Worm (Caenorhabditis elegans) whole organism, young adult: ENCODE data around the gene flr-4.

Source experiments
- B0019.2 ChIP-seq: fragments of 200-800 bp; sonication (Bioruptor generic); conservative IDR thresholded peaks from 2 replicates; pipeline ENCODE4 v1.3.6; 2022; ENCODE audit warnings: missing genetic modification reagents, missing genetic modification characterization, missing compliant biosample characterization
- F23B12.7 ChIP-seq: sonication (generic microtip); optimal IDR thresholded peaks from 2 replicates; lab custom pipeline; 2017; ENCODE audit warnings: missing genetic modification characterization, mild to moderate bottlenecking, missing compliant biosample characterization, antibody characterized with exemption, moderate library complexity; ENCODE audit not compliant: insufficient read depth
- F39B2.1 ChIP-seq: fragments of 200-800 bp; sonication (Bioruptor generic); IDR thresholded peaks from 2 replicates; pipeline ENCODE4 v1.3.6; 2022; ENCODE audit warnings: missing genetic modification reagents, missing genetic modification characterization, missing compliant biosample characterization
- F55B11.4 ChIP-seq: sonication (generic microtip); optimal IDR thresholded peaks from 2 replicates; lab custom pipeline; 2016; ENCODE audit warnings: missing compliant biosample characterization, missing genetic modification characterization, borderline replicate concordance; ENCODE audit not compliant: insufficient read depth
- K11D2.4 ChIP-seq: fragments of 200-800 bp; sonication (Bioruptor generic); IDR thresholded peaks from 2 replicates; pipeline ENCODE4 v1.3.6; 2022; ENCODE audit warnings: missing genetic modification reagents, missing genetic modification characterization, missing compliant biosample characterization
- K12H6.12 ChIP-seq: fragments of 200-800 bp; sonication (Bioruptor generic); optimal IDR thresholded peaks from 2 replicates; lab custom pipeline; 2018; ENCODE audit warnings: mild to moderate bottlenecking, missing genetic modification characterization, missing compliant biosample characterization
- Y56A3A.18 ChIP-seq: fragments of 200-800 bp; sonication (Bioruptor generic); IDR thresholded peaks from 2 replicates; pipeline ENCODE4 v1.3.6; 2022; ENCODE audit warnings: missing genetic modification reagents, missing genetic modification characterization, missing compliant biosample characterization
- Y67H2A.10 ChIP-seq: fragments of 200-800 bp; sonication (Bioruptor generic); conservative IDR thresholded peaks from 2 replicates; pipeline ENCODE4 v1.3.6; 2022; ENCODE audit warnings: missing genetic modification reagents, missing genetic modification characterization, missing compliant biosample characterization
- akir-1 ChIP-seq: fragments of 200-800 bp; sonication (Bioruptor generic); optimal IDR thresholded peaks from 2 replicates; lab custom pipeline; 2018; ENCODE audit warnings: mild to moderate bottlenecking, missing genetic modification characterization, moderate library complexity, missing compliant biosample characterization
- ama-1 ChIP-seq, 3 experiments: fragments of 150-350 bp in 1 of 3; sonication (generic microtip) in 2 of 3; optimal IDR thresholded peaks; 2 replicates each; lab custom pipeline; 2014 to 2018; ENCODE audit warnings: missing biosample characterization in 2 of 3, missing genetic modification characterization in 2 of 3, missing genetic modification reagents in 2 of 3
- aptf-2 ChIP-seq: fragments of 200-800 bp; sonication (Bioruptor generic); conservative IDR thresholded peaks from 2 replicates; pipeline ENCODE4 v1.3.6; 2022; ENCODE audit warnings: missing genetic modification reagents, missing genetic modification characterization, missing compliant biosample characterization
- cebp-1 ChIP-seq, 2 experiments: fragments of 200-800 bp in 1 of 2; sonication (Bioruptor generic) in 1 of 2; sonication (generic microtip) in 1 of 2; IDR thresholded peaks in 1 of 2; optimal IDR thresholded peaks in 1 of 2; 2 replicates each; pipeline versions ENCODE4 v1.3.6 to Lab custom; 2017 to 2022; ENCODE audit warnings: missing compliant biosample characterization in 2 of 2, missing genetic modification characterization in 2 of 2, mild to moderate bottlenecking in 1 of 2, missing genetic modification reagents in 1 of 2, moderate library complexity in 1 of 2
- cebp-2 ChIP-seq: fragments of 200-800 bp; sonication (Bioruptor generic); IDR thresholded peaks from 2 replicates; pipeline ENCODE4 v1.3.6; 2022; ENCODE audit warnings: missing genetic modification characterization, missing compliant biosample characterization
- die-1 ChIP-seq: sonication (generic microtip); optimal IDR thresholded peaks from 2 replicates; lab custom pipeline; 2016; ENCODE audit warnings: missing genotype, mild to moderate bottlenecking, missing genetic modification characterization, missing compliant biosample characterization
- dox-1 ChIP-seq: fragments of 200-800 bp; sonication (Bioruptor generic); IDR thresholded peaks from 2 replicates; pipeline ENCODE4 v1.3.6; 2022; ENCODE audit warnings: missing genetic modification reagents, missing genetic modification characterization, missing compliant biosample characterization
- dpff-1 ChIP-seq: sonication (generic microtip); optimal IDR thresholded peaks from 2 replicates; lab custom pipeline; 2017; ENCODE audit warnings: mild to moderate bottlenecking, missing genetic modification characterization, missing compliant biosample characterization
- dpl-1 ChIP-seq: fragments of 150-350 bp; optimal IDR thresholded peaks from 2 replicates; lab custom pipeline; 2014; ENCODE audit warnings: missing biosample characterization, missing genetic modification reagents, missing genetic modification characterization
- efl-1 ChIP-seq: fragments of 150-350 bp; optimal IDR thresholded peaks from 2 replicates; lab custom pipeline; 2014; ENCODE audit warnings: missing biosample characterization, missing genetic modification reagents, missing genetic modification characterization
- egrh-3 ChIP-seq: fragments of 200-800 bp; sonication (Bioruptor generic); IDR thresholded peaks from 2 replicates; pipeline ENCODE4 v1.3.6; 2022; ENCODE audit warnings: missing genetic modification reagents, missing genetic modification characterization, missing compliant biosample characterization
- hsf-1 ChIP-seq: fragments of 200-800 bp; sonication (Bioruptor generic); IDR thresholded peaks from 2 replicates; pipeline ENCODE4 v1.3.6; 2022; ENCODE audit warnings: missing genetic modification reagents, missing genetic modification characterization, missing compliant biosample characterization
- let-526 ChIP-seq: fragments of 200-800 bp; sonication (Bioruptor generic); IDR thresholded peaks from 2 replicates; pipeline ENCODE4 v1.3.6; 2022; ENCODE audit warnings: missing genetic modification reagents, missing genetic modification characterization, missing compliant biosample characterization
- lir-1 ChIP-seq: fragments of 200-800 bp; sonication (Bioruptor generic); conservative IDR thresholded peaks from 2 replicates; pipeline ENCODE4 v1.3.6; 2022; ENCODE audit warnings: missing genetic modification reagents, missing genetic modification characterization, missing compliant biosample characterization
- madf-3 ChIP-seq: fragments of 200-800 bp; sonication (Bioruptor generic); IDR thresholded peaks from 2 replicates; pipeline ENCODE4 v1.3.6; 2022; ENCODE audit warnings: missing genetic modification reagents, missing genetic modification characterization, missing compliant biosample characterization
- madf-6 ChIP-seq: fragments of 200-800 bp; sonication (Bioruptor generic); IDR thresholded peaks from 2 replicates; pipeline ENCODE4 v1.3.6; 2022; ENCODE audit warnings: missing genetic modification reagents, missing genetic modification characterization, missing compliant biosample characterization
- madf-8 ChIP-seq: fragments of 200-800 bp; sonication (Bioruptor generic); conservative IDR thresholded peaks from 2 replicates; pipeline ENCODE4 v1.3.6; 2022; ENCODE audit warnings: missing genetic modification reagents, missing genetic modification characterization, missing compliant biosample characterization
- nfyb-1 ChIP-seq: fragments of 200-800 bp; sonication (Bioruptor generic); IDR thresholded peaks from 2 replicates; pipeline ENCODE4 v1.3.6; 2022; ENCODE audit warnings: missing genetic modification reagents, missing genetic modification characterization, missing compliant biosample characterization
- nhr-179 ChIP-seq: sonication (generic microtip); optimal IDR thresholded peaks from 2 replicates; lab custom pipeline; 2016; ENCODE audit warnings: mild to moderate bottlenecking, missing genetic modification characterization, missing compliant biosample characterization
- nhr-80 ChIP-seq: sonication (generic microtip); optimal IDR thresholded peaks from 2 replicates; lab custom pipeline; 2016; ENCODE audit warnings: missing genetic modification characterization, missing compliant biosample characterization
- nhr-90 ChIP-seq: sonication (generic microtip); optimal IDR thresholded peaks from 2 replicates; lab custom pipeline; 2016; ENCODE audit warnings: missing genotype, mild to moderate bottlenecking, missing genetic modification characterization, missing compliant biosample characterization
- pbrm-1 ChIP-seq: fragments of 200-800 bp; sonication (Bioruptor generic); IDR thresholded peaks from 2 replicates; pipeline ENCODE4 v1.3.6; 2022; ENCODE audit warnings: missing genetic modification reagents, missing genetic modification characterization, missing compliant biosample characterization
- rcor-1 ChIP-seq: fragments of 200-800 bp; sonication (Bioruptor generic); IDR thresholded peaks from 2 replicates; pipeline ENCODE4 v1.3.6; 2022; ENCODE audit warnings: missing genetic modification reagents, missing genetic modification characterization, missing compliant biosample characterization
- rec-8 ChIP-seq, 2 experiments: sonication (generic microtip); optimal IDR thresholded peaks; 2 replicates each; lab custom pipeline; 2016; ENCODE audit warnings: mild to moderate bottlenecking in 2 of 2, missing genetic modification characterization in 2 of 2, missing genetic modification reagents in 2 of 2, missing genotype in 2 of 2, missing biosample characterization in 1 of 2, missing compliant biosample characterization in 1 of 2, moderate library complexity in 1 of 2
- sdz-38 ChIP-seq: sonication (generic microtip); optimal IDR thresholded peaks from 2 replicates; lab custom pipeline; 2016; ENCODE audit warnings: missing genotype, missing genetic modification characterization, missing compliant biosample characterization
- snpc-1.3 ChIP-seq: sonication (generic microtip); optimal IDR thresholded peaks from 2 replicates; lab custom pipeline; 2017; ENCODE audit warnings: missing genetic modification characterization, mild to moderate bottlenecking, missing compliant biosample characterization, antibody characterized with exemption, moderate library complexity, missing genotype, missing genetic modification reagents; ENCODE audit not compliant: insufficient read depth
- snpc-3.4 ChIP-seq: sonication (generic microtip); optimal IDR thresholded peaks from 2 replicates; lab custom pipeline; 2017; ENCODE audit warnings: missing genetic modification characterization, mild to moderate bottlenecking, missing compliant biosample characterization, antibody characterized with exemption, moderate library complexity, missing genotype, missing genetic modification reagents
- snpc-4 ChIP-seq, 5 experiments: fragments of 150-350 bp in 1 of 5; sonication (generic microtip) in 4 of 5; optimal IDR thresholded peaks; 2 replicates each; lab custom pipeline; 2014 to 2018; ENCODE audit warnings: missing genetic modification characterization in 5 of 5, missing biosample characterization in 3 of 5, antibody characterized with exemption in 2 of 5, mild to moderate bottlenecking in 2 of 5, missing compliant biosample characterization in 2 of 5, missing genotype in 2 of 5, moderate library complexity in 2 of 5, missing genetic modification reagents in 1 of 5
- somi-1 ChIP-seq: fragments of 200-800 bp; sonication (Bioruptor generic); optimal IDR thresholded peaks from 2 replicates; lab custom pipeline; 2018; ENCODE audit warnings: mild to moderate bottlenecking, missing genetic modification characterization, missing compliant biosample characterization
- tbp1 ChIP-seq: fragments of 200-800 bp; sonication (Bioruptor generic); optimal IDR thresholded peaks from 2 replicates; lab custom pipeline; 2018; ENCODE audit warnings: mild to moderate bottlenecking, missing genetic modification characterization, missing compliant biosample characterization
- tlf-1 ChIP-seq: fragments of 200-800 bp; sonication (Bioruptor generic); optimal IDR thresholded peaks from 2 replicates; lab custom pipeline; 2018; ENCODE audit warnings: mild to moderate bottlenecking, missing genetic modification characterization, missing compliant biosample characterization
- unc-130 ChIP-seq: sonication (generic microtip); optimal IDR thresholded peaks from 2 replicates; lab custom pipeline; 2016; ENCODE audit warnings: missing genetic modification reagents, missing genetic modification characterization, missing compliant biosample characterization
- zim-3 ChIP-seq: sonication (generic microtip); optimal IDR thresholded peaks from 2 replicates; lab custom pipeline; 2017; ENCODE audit warnings: mild to moderate bottlenecking, missing genetic modification characterization, moderate library complexity, missing compliant biosample characterization
- ztf-18 ChIP-seq: sonication (generic microtip); optimal IDR thresholded peaks from 2 replicates; lab custom pipeline; 2016; ENCODE audit warnings: missing genotype, mild to moderate bottlenecking, missing genetic modification characterization, missing compliant biosample characterization
- ztf-22 ChIP-seq: fragments of 200-800 bp; sonication (Bioruptor generic); optimal IDR thresholded peaks from 2 replicates; lab custom pipeline; 2018; ENCODE audit warnings: mild to moderate bottlenecking, missing genetic modification characterization, moderate library complexity, missing compliant biosample characterization
- ztf-25 ChIP-seq: fragments of 200-800 bp; sonication (Bioruptor generic); IDR thresholded peaks from 2 replicates; pipeline ENCODE4 v1.3.6; 2022; ENCODE audit warnings: missing genetic modification reagents, missing genetic modification characterization, missing compliant biosample characterization
- ztf-6 ChIP-seq: fragments of 200-800 bp; sonication (Bioruptor generic); IDR thresholded peaks from 2 replicates; pipeline ENCODE4 v1.3.6; 2022; ENCODE audit warnings: missing genetic modification reagents, missing genetic modification characterization, missing compliant biosample characterization

flr-4 gene

DNA sequence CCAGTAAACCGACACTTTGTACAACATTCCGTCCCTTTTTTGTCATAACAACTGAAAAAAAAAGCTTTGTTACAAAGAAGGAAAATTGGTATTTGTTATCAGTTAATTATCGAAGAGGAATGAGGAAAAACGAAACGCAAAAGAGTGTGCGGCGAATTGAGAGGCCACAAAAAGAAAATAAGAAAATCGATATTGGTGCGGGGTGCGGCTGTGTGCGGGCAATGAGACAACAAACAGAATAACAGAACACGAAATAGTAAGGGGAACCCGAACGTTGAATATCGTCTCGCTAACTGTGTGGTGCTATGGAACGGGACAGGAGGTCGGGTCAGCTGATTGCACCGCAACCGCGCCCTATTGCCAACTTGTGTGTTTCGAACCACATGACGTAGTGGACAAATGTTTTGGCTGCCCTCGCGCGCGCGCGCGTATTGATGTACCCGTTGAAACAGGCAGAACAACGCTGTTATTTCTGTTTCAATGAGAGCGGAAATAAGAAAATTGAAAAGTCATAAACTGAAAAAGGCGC lies 48.6 kb upstream of the flr-4 start, which contains the start of gene C18B12.4 (continued):
- TF ChIP-seq egrh-3 (GFP tag; lab: Robert Waterston, UW) (no peak; the same call in 1 of the 2 replicates), unc-130 (GFP tag; lab: Kevin White, UChicago) (no peak), snpc-4 (GFP tag; optimal IDR thresholded peaks at IDR 0.05; lab: Kevin White, UChicago) (no peak), snpc-4 (tag; optimal IDR thresholded peaks at IDR 0.05; lab: Kevin White, UChicago) (peak; percentile 19 to 74 (median 62)), rec-8 (tag; optimal IDR thresholded peaks at IDR 0.05; lab: Kevin White, UChicago) (no peak), nfyb-1 (GFP tag; lab: Robert Waterston, UW) (peak; percentile 87), efl-1 (GFP tag; lab: Kevin White, UChicago) (peak; percentile 60), K11D2.4 (GFP tag; lab: Robert Waterston, UW) (peak; percentile 87; the same call in 1 of the 2 replicates), snpc-3.4 (tag; lab: Kevin White, UChicago) (no peak), aptf-2 (GFP tag; lab: Robert Waterston, UW) (no peak), dpff-1 (no peak), nhr-179 (no peak), ama-1 (optimal IDR thresholded peaks at IDR 0.05; lab: Kevin White, UChicago) (no peak), ama-1 (GFP tag; optimal IDR thresholded peaks at IDR 0.05; lab: Kevin White, UChicago) (no peak), K12H6.12 (peak; percentile 89), akir-1 (no peak), tbp1 (GFP tag; lab: Kevin White, UChicago) (peak; percentile 65), lir-1 (GFP tag; lab: Robert Waterston, UW) (peak; percentile 86), B0019.2 (no peak), F39B2.1 (GFP tag; lab: Robert Waterston, UW) (no peak), somi-1 (GFP tag; lab: Kevin White, UChicago) (peak; percentile 85), snpc-1.3 (tag; lab: Kevin White, UChicago) (no peak), zim-3 (tag; lab: Kevin White, UChicago) (no peak), Y67H2A.10 (GFP tag; lab: Robert Waterston, UW) (peak; percentile 83), nhr-80 (tag; lab: Kevin White, UChicago) (peak; percentile 91), cebp-2 (GFP tag; lab: Robert Waterston, UW) (no peak), cebp-1 (GFP tag; IDR thresholded peaks at IDR 0.05; lab: Robert Waterston, UW) (peak; percentile 83), cebp-1 (tag; optimal IDR thresholded peaks at IDR 0.05; lab: Kevin White, UChicago) (peak; percentile 93), nhr-90 (tag; lab: Kevin White, UChicago) (peak; percentile 46), hsf-1 (no peak), sdz-38 (tag; lab: Kevin White, UChicago) (no peak), pbrm-1 (GFP tag; lab: Robert Waterston, UW) (peak; percentile 66; the same call in 1 of the 2 replicates), F23B12.7 (peak; percentile 59), die-1 (tag; lab: Kevin White, UChicago) (peak; percentile 27), ztf-6 (GFP tag; lab: Robert Waterston, UW) (0 out of 2 replicates have a peak, but pooled peaks have one; percentile 57), ztf-18 (tag; lab: Kevin White, UChicago) (peak; percentile 44), madf-3 (GFP tag; lab: Robert Waterston, UW) (peak; percentile 70; the same call in 1 of the 2 replicates), F55B11.4 (tag; lab: Kevin White, UChicago) (no peak), ztf-22 (GFP tag; lab: Kevin White, UChicago) (peak; percentile 47), ztf-25 (GFP tag; lab: Robert Waterston, UW) (no peak), let-526 (GFP tag; lab: Robert Waterston, UW) (peak; percentile 64; the same call in 1 of the 2 replicates), dpl-1 (no peak), tlf-1 (peak; percentile 37), madf-8 (peak; percentile 55), madf-6 (GFP tag; lab: Robert Waterston, UW) (peak; percentile 62), rcor-1 (GFP tag; lab: Robert Waterston, UW) (peak; percentile 75), dox-1 (peak; percentile 92), Y56A3A.18 (peak; percentile 39; the same call in 1 of the 2 replicates)
